Fruit fly (Drosophila melanogaster): ENCODE measurements around the gene Snoo.
A peak's percentile ranks its signal among the peaks of the same experiment; 100 is the strongest.

Snoo gene

dm6 chr2L:7956310-7957067 lies 27.5 kb downstream of the Snoo start (continued):
- no peak for TF ChIP-seq Lpt (GFP tag; optimal IDR thresholded peaks at IDR 0.05)
- no peak for TF ChIP-seq chn (GFP tag; optimal IDR thresholded peaks at IDR 0.05)
- TF ChIP-seq ci (GFP tag; IDR thresholded peaks at IDR 0.05), result no peak; the same call in 2 of the 3 replicates
- TF ChIP-seq gcm2 (GFP tag; optimal IDR thresholded peaks at IDR 0.05), result no peak
- no peak for TF ChIP-seq ab (GFP tag; optimal IDR thresholded peaks at IDR 0.05)
- no peak for TF ChIP-seq emc (GFP tag; optimal IDR thresholded peaks at IDR 0.05)
- peak; percentile 78 for TF ChIP-seq CG10543 (GFP tag; optimal IDR thresholded peaks at IDR 0.05)
- TF ChIP-seq gt (GFP tag; IDR thresholded peaks at IDR 0.05), result no peak
- TF ChIP-seq phol (tag; optimal IDR thresholded peaks at IDR 0.05), result no peak
- no peak for TF ChIP-seq gcm (GFP tag; optimal IDR thresholded peaks at IDR 0.05)
- peak; percentile 45 for TF ChIP-seq mirr (GFP tag; optimal IDR thresholded peaks at IDR 0.05)
- no peak for TF ChIP-seq CG10366 (GFP tag; IDR thresholded peaks at IDR 0.05)
- TF ChIP-seq abd-A (tag; optimal IDR thresholded peaks at IDR 0.05), result peak; percentile 92
- TF ChIP-seq CG8765 (GFP tag; IDR thresholded peaks at IDR 0.05), result no peak
- no peak for TF ChIP-seq CG7357 (GFP tag; IDR thresholded peaks at IDR 0.05)
- TF ChIP-seq Aef1 (GFP tag; IDR thresholded peaks at IDR 0.05), result no peak
- TF ChIP-seq CG3838 (GFP tag; optimal IDR thresholded peaks at IDR 0.05), result no peak
- no peak for TF ChIP-seq CG31388 (GFP tag; optimal IDR thresholded peaks at IDR 0.05)
- no peak for TF ChIP-seq unc-4 (GFP tag; IDR thresholded peaks at IDR 0.05; ENCODE audit: partially characterized antibody)
- TF ChIP-seq Drgx (GFP tag; IDR thresholded peaks at IDR 0.05), result peak; percentile 60; the same call in 1 of the 2 replicates
- TF ChIP-seq B-H1 (GFP tag; IDR thresholded peaks at IDR 0.05), result no peak
- peak; percentile 29; the same call in 1 of the 2 replicates for TF ChIP-seq NFAT (GFP tag; IDR thresholded peaks at IDR 0.05)
- TF ChIP-seq lola (GFP tag; optimal IDR thresholded peaks at IDR 0.05), result no peak
- no peak for TF ChIP-seq YL-1 (GFP tag; optimal IDR thresholded peaks at IDR 0.05)
- no peak for TF ChIP-seq Nf-YA (GFP tag; IDR thresholded peaks at IDR 0.05)
- TF ChIP-seq z (GFP tag; IDR thresholded peaks at IDR 0.05), result 0 out of 3 replicates have a peak, but pooled peaks have one; percentile 44
- peak; percentile 50; the same call in 1 of the 2 replicates for TF ChIP-seq Bgb (GFP tag; IDR thresholded peaks at IDR 0.05; ENCODE audit: partially characterized antibody)
- TF ChIP-seq CG2199 (GFP tag; IDR thresholded peaks at IDR 0.05), result 0 out of 3 replicates have a peak, but pooled peaks have one; percentile 30
- no peak for TF ChIP-seq hbn (GFP tag; IDR thresholded peaks at IDR 0.05; ENCODE audit: partially characterized antibody)
- TF ChIP-seq CG7963 (GFP tag; IDR thresholded peaks at IDR 0.05; ENCODE audit: partially characterized antibody), result no peak

dm6 chr2L:7954588-7954987 lies 29.4 kb downstream of the Snoo start:
- peak; percentile 26 for TF ChIP-seq lbe (GFP tag; optimal IDR thresholded peaks at IDR 0.05)
- TF ChIP-seq CHES-1-like (GFP tag; optimal IDR thresholded peaks at IDR 0.05), result no peak
- no peak for TF ChIP-seq CG13894 (tag; optimal IDR thresholded peaks at IDR 0.05)
- TF ChIP-seq danr (GFP tag; IDR thresholded peaks at IDR 0.05), result no peak
- no peak for TF ChIP-seq CG10959 (GFP tag; IDR thresholded peaks at IDR 0.05)
- TF ChIP-seq Hand (GFP tag; optimal IDR thresholded peaks at IDR 0.05), result no peak
- TF ChIP-seq seq (GFP tag; IDR thresholded peaks at IDR 0.05), result peak; percentile 31; the same call in 1 of the 2 replicates
- no peak for TF ChIP-seq CG16779 (GFP tag; IDR thresholded peaks at IDR 0.05)
- no peak for TF ChIP-seq tio (GFP tag; optimal IDR thresholded peaks at IDR 0.05)
- peak; percentile 61 for TF ChIP-seq Med (GFP tag)
- no peak for TF ChIP-seq pita (GFP tag; optimal IDR thresholded peaks at IDR 0.05)
- TF ChIP-seq ind (GFP tag; optimal IDR thresholded peaks at IDR 0.05), result no peak
- no peak for TF ChIP-seq CG30403 (GFP tag; optimal IDR thresholded peaks at IDR 0.05)
- no peak for TF ChIP-seq mirr (GFP tag; optimal IDR thresholded peaks at IDR 0.05)
- TF ChIP-seq trh (GFP tag; optimal IDR thresholded peaks at IDR 0.05), result no peak
- TF ChIP-seq Dbx (GFP tag; IDR thresholded peaks at IDR 0.05), result no peak
- no peak for TF ChIP-seq CG16863 (GFP tag; optimal IDR thresholded peaks at IDR 0.05)
- TF ChIP-seq nerfin-2 (GFP tag; IDR thresholded peaks at IDR 0.05; ENCODE audit: partially characterized antibody), result no peak
- TF ChIP-seq Hr78 (GFP tag; optimal IDR thresholded peaks at IDR 0.05), result no peak
- TF ChIP-seq CG9932 (GFP tag; IDR thresholded peaks at IDR 0.05), result peak; percentile 53
- no peak for TF ChIP-seq Ets65A (GFP tag)
- no peak for TF ChIP-seq CG1603 (tag; optimal IDR thresholded peaks at IDR 0.05)

Measured in whole organism, embryonic.